Fruit fly (Drosophila melanogaster) whole organism, embryonic: Measurements from ENCODE around the gene CG13247.

Experiments used
- Ada2b ChIP-seq: fragments of 200-800 bp; sonication (Bioruptor generic); IDR thresholded peaks from 2 replicates; pipeline ENCODE4 v1.3.6; 2022; ENCODE audit warnings: missing biosample characterization, missing genetic modification characterization
- CG10543 ChIP-seq: fragments of 200-800 bp; sonication (Bioruptor generic); optimal IDR thresholded peaks from 3 replicates; lab custom pipeline; 2017; ENCODE audit warnings: missing biosample characterization, mild to moderate bottlenecking, missing genetic modification characterization, moderate library complexity
- CG10654 ChIP-seq: fragments of 200-800 bp; sonication (Bioruptor generic); optimal IDR thresholded peaks from 2 replicates; lab custom pipeline; 2016; ENCODE audit warnings: missing biosample characterization, missing genetic modification characterization
- CG13894 ChIP-seq: fragments of 200-800 bp; sonication (Bioruptor generic); optimal IDR thresholded peaks from 3 replicates; lab custom pipeline; 2018; ENCODE audit warnings: missing biosample characterization, mild to moderate bottlenecking, missing genetic modification characterization, moderate library complexity
- CG14860 ChIP-seq: fragments of 200-800 bp; sonication (Bioruptor generic); IDR thresholded peaks from 3 replicates; pipeline ENCODE4 v1.3.6; 2022; ENCODE audit warnings: missing biosample characterization, missing genetic modification characterization; ENCODE audit not compliant: partially characterized antibody
- CG15011 ChIP-seq: fragments of 200-800 bp; sonication (Bioruptor generic); optimal IDR thresholded peaks from 3 replicates; lab custom pipeline; 2018; ENCODE audit warnings: missing biosample characterization, mild to moderate bottlenecking, missing genetic modification characterization
- CG15514 ChIP-seq: fragments of 200-800 bp; sonication (Bioruptor generic); optimal IDR thresholded peaks from 3 replicates; lab custom pipeline; 2017; ENCODE audit warnings: missing biosample characterization, missing genetic modification characterization, mild to moderate bottlenecking, moderate library complexity, missing genetic modification reagents
- CG31365 ChIP-seq: fragments of 200-800 bp; sonication (Bioruptor generic); optimal IDR thresholded peaks from 2 replicates; lab custom pipeline; 2018; ENCODE audit warnings: missing biosample characterization, mild to moderate bottlenecking, missing genetic modification characterization
- CG34376 ChIP-seq: fragments of 200-800 bp; sonication (Bioruptor generic); optimal IDR thresholded peaks from 2 replicates; lab custom pipeline; 2018; ENCODE audit warnings: missing biosample characterization, mild to moderate bottlenecking, missing genetic modification characterization
- CG4282 ChIP-seq: fragments of 200-800 bp; sonication (Bioruptor generic); optimal IDR thresholded peaks from 2 replicates; lab custom pipeline; 2016; ENCODE audit warnings: missing biosample characterization, missing genetic modification characterization
- CG7271 ChIP-seq: fragments of 200-800 bp; sonication (Bioruptor generic); optimal IDR thresholded peaks from 2 replicates; lab custom pipeline; 2018; ENCODE audit warnings: missing biosample characterization, mild to moderate bottlenecking, missing genetic modification characterization, moderate library complexity
- CG8290 ChIP-seq, 3 experiments: fragments of 200-800 bp; sonication (Bioruptor generic); optimal IDR thresholded peaks; 2 replicates each; lab custom pipeline; 2016 to 2019; ENCODE audit warnings: missing biosample characterization in 3 of 3, missing genetic modification characterization in 3 of 3, mild to moderate bottlenecking in 2 of 3, moderate library complexity in 1 of 3
- Dbx ChIP-seq: fragments of 200-800 bp; sonication (Bioruptor generic); IDR thresholded peaks from 3 replicates; pipeline ENCODE4 v1.3.6; 2022; ENCODE audit warnings: missing biosample characterization, missing genetic modification characterization
- Deaf1 ChIP-seq: fragments of 200-800 bp; optimal IDR thresholded peaks from 3 replicates; lab custom pipeline; 2019; ENCODE audit warnings: missing biosample characterization, mild to moderate bottlenecking, missing genetic modification characterization, moderate library complexity
- E2f2 ChIP-seq: fragments of 200-800 bp; sonication (Bioruptor generic); IDR thresholded peaks from 2 replicates; pipeline ENCODE4 v1.3.6; 2022; ENCODE audit warnings: missing biosample characterization, missing genetic modification characterization
- GATAe ChIP-seq: fragments of 200-800 bp; sonication (Bioruptor generic); conservative IDR thresholded peaks from 2 replicates; pipeline ENCODE4 v1.3.6; 2022; ENCODE audit warnings: missing biosample characterization, missing genetic modification characterization
- HLH4C ChIP-seq: fragments of 200-800 bp; sonication (Bioruptor generic); IDR thresholded peaks from 3 replicates; pipeline ENCODE4 v1.3.6; 2022; ENCODE audit warnings: missing biosample characterization, missing genetic modification characterization; ENCODE audit not compliant: partially characterized antibody
- Hand ChIP-seq: fragments of 200-800 bp; sonication (Bioruptor generic); optimal IDR thresholded peaks from 2 replicates; lab custom pipeline; 2017; ENCODE audit warnings: mild to moderate bottlenecking, missing biosample characterization, missing genetic modification reagents, missing genetic modification characterization
- HmgZ ChIP-seq: fragments of 200-800 bp; sonication (Bioruptor generic); optimal IDR thresholded peaks from 2 replicates; lab custom pipeline; 2018; ENCODE audit warnings: missing biosample characterization, mild to moderate bottlenecking, missing genetic modification characterization
- Hmr ChIP-seq: fragments of 200-800 bp; sonication (Bioruptor generic); optimal IDR thresholded peaks from 3 replicates; lab custom pipeline; 2017; ENCODE audit warnings: mild to moderate bottlenecking, missing biosample characterization, missing genetic modification reagents, missing genetic modification characterization
- Kr ChIP-seq: fragments of 200-800 bp; sonication (Bioruptor generic); optimal IDR thresholded peaks from 2 replicates; lab custom pipeline; 2017; ENCODE audit warnings: missing biosample characterization, mild to moderate bottlenecking, missing genetic modification characterization
- MBD-R2 ChIP-seq: fragments of 200-800 bp; sonication (Bioruptor generic); IDR thresholded peaks from 2 replicates; pipeline ENCODE4 v1.3.6; 2022; ENCODE audit warnings: missing biosample characterization, missing genetic modification characterization
- Med ChIP-seq: fragments of 200-800 bp; sonication (Bioruptor generic); peaks from one replicate; lab custom pipeline; 2016; ENCODE audit warnings: missing biosample characterization, missing genetic modification characterization, mild to moderate bottlenecking, inconsistent platforms, moderate library complexity
- Rfx ChIP-seq: fragments of 200-800 bp; sonication (Bioruptor generic); IDR thresholded peaks from 2 replicates; pipeline ENCODE4 v1.3.6; 2022; ENCODE audit warnings: missing biosample characterization, missing genetic modification characterization
- Sox102F ChIP-seq: fragments of 200-800 bp; sonication (Bioruptor generic); optimal IDR thresholded peaks from 2 replicates; lab custom pipeline; 2018; ENCODE audit warnings: missing biosample characterization, mild to moderate bottlenecking, missing genetic modification characterization, moderate library complexity
- Vsx1 ChIP-seq: fragments of 200-800 bp; sonication (Bioruptor generic); optimal IDR thresholded peaks from 2 replicates; lab custom pipeline; 2017; ENCODE audit warnings: missing biosample characterization, mild to moderate bottlenecking, missing genetic modification characterization, missing genetic modification reagents
- ap ChIP-seq: fragments of 200-800 bp; sonication (Bioruptor generic); IDR thresholded peaks from 2 replicates; pipeline ENCODE4 v1.3.6; 2022; ENCODE audit warnings: missing biosample characterization, missing genetic modification characterization
- ci ChIP-seq: fragments of 200-800 bp; sonication (Bioruptor generic); IDR thresholded peaks from 3 replicates; pipeline ENCODE4 v1.3.6; 2022; ENCODE audit warnings: missing biosample characterization, missing genetic modification characterization
- cwo ChIP-seq: fragments of 200-800 bp; sonication (Bioruptor generic); optimal IDR thresholded peaks from 3 replicates; lab custom pipeline; 2017; ENCODE audit warnings: missing biosample characterization, missing genetic modification characterization, mild to moderate bottlenecking, moderate library complexity, missing genetic modification reagents
- dysf ChIP-seq: fragments of 200-800 bp; sonication (Bioruptor generic); IDR thresholded peaks from 3 replicates; pipeline ENCODE4 v1.3.6; 2022; ENCODE audit warnings: missing biosample characterization, missing genetic modification characterization
- gsb-n ChIP-seq: fragments of 200-800 bp; sonication (Bioruptor generic); optimal IDR thresholded peaks from 3 replicates; lab custom pipeline; 2018; ENCODE audit warnings: missing biosample characterization, mild to moderate bottlenecking, missing genetic modification characterization
- h ChIP-seq: fragments of >200 bp; optimal IDR thresholded peaks from 2 replicates; lab custom pipeline; 2017
- hkb ChIP-seq, 2 experiments: fragments of 200-800 bp in 1 of 2; fragments of >200 bp in 1 of 2; sonication (Bioruptor generic) in 1 of 2; IDR thresholded peaks in 1 of 2; optimal IDR thresholded peaks in 1 of 2; 2 replicates each; pipeline versions ENCODE4 v1.3.6 to Lab custom; 2017 to 2022; ENCODE audit warnings: missing biosample characterization in 1 of 2, missing genetic modification characterization in 1 of 2
- lbe ChIP-seq: fragments of 200-800 bp; sonication (Bioruptor generic); optimal IDR thresholded peaks from 2 replicates; lab custom pipeline; 2016; ENCODE audit warnings: missing biosample characterization, mild to moderate bottlenecking, missing genetic modification characterization
- nerfin-1 ChIP-seq: fragments of 200-800 bp; sonication (Bioruptor generic); optimal IDR thresholded peaks from 3 replicates; lab custom pipeline; 2019; ENCODE audit warnings: missing biosample characterization, mild to moderate bottlenecking, missing genetic modification characterization, moderate library complexity
- nom ChIP-seq: fragments of 200-800 bp; sonication (Bioruptor generic); optimal IDR thresholded peaks from 2 replicates; lab custom pipeline; 2017; ENCODE audit warnings: missing biosample characterization, missing genetic modification characterization, mild to moderate bottlenecking, moderate library complexity, missing genetic modification reagents
- oc ChIP-seq: fragments of 200-800 bp; sonication (Bioruptor generic); optimal IDR thresholded peaks from 2 replicates; lab custom pipeline; 2018; ENCODE audit warnings: missing biosample characterization, mild to moderate bottlenecking, missing genetic modification characterization, moderate library complexity
- row ChIP-seq: fragments of 200-800 bp; sonication (Bioruptor generic); IDR thresholded peaks from 3 replicates; pipeline ENCODE4 v1.3.6; 2022; ENCODE audit warnings: missing biosample characterization, missing genetic modification characterization
- schlank ChIP-seq: fragments of 200-800 bp; sonication (Bioruptor generic); optimal IDR thresholded peaks from 2 replicates; lab custom pipeline; 2018; ENCODE audit warnings: missing biosample characterization, mild to moderate bottlenecking, missing genetic modification characterization
- sd ChIP-seq: fragments of 200-800 bp; sonication (Bioruptor generic); optimal IDR thresholded peaks from 3 replicates; lab custom pipeline; 2018; ENCODE audit warnings: missing biosample characterization, mild to moderate bottlenecking, missing genetic modification characterization, moderate library complexity
- sens ChIP-seq: fragments of 200-800 bp; sonication (Bioruptor generic); peaks from one replicate; lab custom pipeline; 2016; ENCODE audit warnings: missing biosample characterization, missing genetic modification characterization
- slp2 ChIP-seq: fragments of 200-800 bp; sonication (Bioruptor generic); optimal IDR thresholded peaks from 2 replicates; lab custom pipeline; 2016; ENCODE audit warnings: missing biosample characterization, missing genetic modification characterization
- sug ChIP-seq: fragments of 200-800 bp; optimal IDR thresholded peaks from 2 replicates; lab custom pipeline; 2019; ENCODE audit warnings: missing biosample characterization, mild to moderate bottlenecking, missing genetic modification characterization, moderate library complexity
- tap ChIP-seq: fragments of 200-800 bp; optimal IDR thresholded peaks from 3 replicates; lab custom pipeline; 2019; ENCODE audit warnings: missing biosample characterization, mild to moderate bottlenecking, missing genetic modification characterization, moderate library complexity
- tup ChIP-seq: fragments of 200-800 bp; sonication (Bioruptor generic); optimal IDR thresholded peaks from 2 replicates; lab custom pipeline; 2016; ENCODE audit warnings: missing biosample characterization, mild to moderate bottlenecking, missing genetic modification characterization, moderate library complexity
- unpg ChIP-seq: fragments of 200-800 bp; sonication (Bioruptor generic); optimal IDR thresholded peaks from 3 replicates; lab custom pipeline; 2018; ENCODE audit warnings: missing biosample characterization, mild to moderate bottlenecking, missing genetic modification characterization, moderate library complexity
- usp ChIP-seq: fragments of >200 bp; optimal IDR thresholded peaks from 2 replicates; lab custom pipeline; 2017; ENCODE audit warnings: missing biosample characterization, missing genetic modification characterization
- zen ChIP-seq: fragments of 200-800 bp; sonication (Bioruptor generic); optimal IDR thresholded peaks from 3 replicates; lab custom pipeline; 2018; ENCODE audit warnings: missing biosample characterization, mild to moderate bottlenecking, missing genetic modification characterization, moderate library complexity

Gene CG13247

dm6 chr3L:20387038-20387842, 17.1 kb downstream of the CG13247 start (continued):
- TF ChIP-seq usp (GFP tag; lab: Kevin White, UChicago) (no peak), gsb-n (tag; lab: Kevin White, UChicago) (no peak), ci (GFP tag; lab: Robert Waterston, UW) (0 out of 3 replicates have a peak, but pooled peaks have one; percentile 25), CG14860 (no peak), Hmr (GFP tag; lab: Kevin White, UChicago) (peak; percentile 2), schlank (tag; lab: Kevin White, UChicago) (no peak), CG10543 (GFP tag; lab: Kevin White, UChicago) (peak; percentile 80), HLH4C (GFP tag; lab: Robert Waterston, UW) (no peak), MBD-R2 (GFP tag; lab: Robert Waterston, UW) (no peak), ap (GFP tag; lab: Robert Waterston, UW) (no peak), Rfx (GFP tag; lab: Robert Waterston, UW) (no peak), sens (peak; percentile 65), sd (peak; percentile 60), Dbx (GFP tag; lab: Robert Waterston, UW) (no peak), CG15011 (no peak), nom (GFP tag; lab: Kevin White, UChicago) (no peak), h (no peak), Sox102F (GFP tag; lab: Kevin White, UChicago) (no peak), Vsx1 (GFP tag; lab: Kevin White, UChicago) (peak; percentile 55), zen (tag; lab: Kevin White, UChicago) (no peak), oc (tag; lab: Kevin White, UChicago) (no peak), HmgZ (peak; percentile 45), nerfin-1 (tag; lab: Kevin White, UChicago) (no peak), Ada2b (GFP tag; lab: Robert Waterston, UW) (no peak), CG4282 (GFP tag; lab: Kevin White, UChicago) (no peak), Kr (GFP tag; lab: Kevin White, UChicago) (no peak), CG15514 (GFP tag; lab: Kevin White, UChicago) (peak; percentile 19), sug (tag; lab: Kevin White, UChicago) (peak; percentile 95), unpg (GFP tag; lab: Kevin White, UChicago) (no peak), tap (tag; lab: Kevin White, UChicago) (no peak), CG31365 (tag; lab: Kevin White, UChicago) (no peak), CG8290 (GFP tag; optimal IDR thresholded peaks at IDR 0.05; lab: Kevin White, UChicago) (no peak), CG8290 (tag; optimal IDR thresholded peaks at IDR 0.05; lab: Kevin White, UChicago) (peak in 1 of 2 experiments; percentile 30), CG34376 (peak; percentile 67), CG13894 (peak; percentile 2), Hand (GFP tag; lab: Kevin White, UChicago) (peak; percentile 8), lbe (peak; percentile 16), tup (GFP tag; lab: Kevin White, UChicago) (no peak), row (no peak; the same call in 2 of the 3 replicates), CG7271 (tag; lab: Kevin White, UChicago) (no peak), cwo (peak; percentile 72), dysf (GFP tag; lab: Robert Waterston, UW) (0 out of 3 replicates have a peak, but pooled peaks have one; percentile 28), GATAe (GFP tag; lab: Robert Waterston, UW) (peak; percentile 62), hkb (optimal IDR thresholded peaks at IDR 0.05; lab: Kevin White, UChicago) (no peak), hkb (GFP tag; IDR thresholded peaks at IDR 0.05; lab: Robert Waterston, UW) (0 out of 2 replicates have a peak, but pooled peaks have one; percentile 14), Deaf1 (tag; lab: Kevin White, UChicago) (peak; percentile 60), Med (GFP tag; lab: Kevin White, UChicago) (peak; percentile 69), E2f2 (0 out of 2 replicates have a peak, but pooled peaks have one; percentile 11), slp2 (no peak), CG10654 (GFP tag; lab: Kevin White, UChicago) (no peak)
